Fruit fly (Drosophila melanogaster) whole organism, embryonic: ENCODE data around the gene ATPsynB.
A peak's percentile ranks its signal among the peaks of the same experiment; 100 is the strongest.

Source experiments
- Adf1 ChIP-seq: fragments of 200-800 bp; sonication (Bioruptor generic); IDR thresholded peaks from 2 replicates; pipeline ENCODE4 v1.3.6; 2022; ENCODE audit warnings: missing biosample characterization, missing genetic modification characterization
- BEAF-32 ChIP-seq: fragments of 200-800 bp; sonication (Bioruptor generic); optimal IDR thresholded peaks from 3 replicates; lab custom pipeline; 2017; ENCODE audit warnings: missing biosample characterization, missing genetic modification characterization, mild to moderate bottlenecking, moderate library complexity, missing genetic modification reagents
- BtbVII ChIP-seq: fragments of 200-800 bp; sonication (Bioruptor generic); optimal IDR thresholded peaks from 3 replicates; lab custom pipeline; 2017; ENCODE audit warnings: missing biosample characterization, mild to moderate bottlenecking, missing genetic modification characterization
- CG11398 ChIP-seq: fragments of 200-800 bp; sonication (Bioruptor generic); optimal IDR thresholded peaks from 2 replicates; lab custom pipeline; 2016; ENCODE audit warnings: missing biosample characterization, missing genetic modification characterization
- CG12155 ChIP-seq: fragments of 200-800 bp; sonication (Bioruptor generic); optimal IDR thresholded peaks from 3 replicates; lab custom pipeline; 2016; ENCODE audit warnings: missing biosample characterization, missing genetic modification characterization
- CG1233 ChIP-seq: fragments of 200-800 bp; sonication (Bioruptor generic); optimal IDR thresholded peaks from 4 replicates; lab custom pipeline; 2018; ENCODE audit warnings: missing biosample characterization, mild to moderate bottlenecking, missing genetic modification characterization
- CG13123 ChIP-seq: fragments of 200-800 bp; sonication (Bioruptor generic); optimal IDR thresholded peaks from 2 replicates; lab custom pipeline; 2016; ENCODE audit warnings: missing biosample characterization, missing genetic modification characterization
- CG14860 ChIP-seq: fragments of 200-800 bp; sonication (Bioruptor generic); IDR thresholded peaks from 3 replicates; pipeline ENCODE4 v1.3.6; 2022; ENCODE audit warnings: missing biosample characterization, missing genetic modification characterization; ENCODE audit not compliant: partially characterized antibody
- CG16863 ChIP-seq: fragments of 200-800 bp; sonication (Bioruptor generic); optimal IDR thresholded peaks from 3 replicates; lab custom pipeline; 2016; ENCODE audit warnings: missing biosample characterization, missing genetic modification characterization
- CG17802 ChIP-seq: fragments of 200-800 bp; sonication (Bioruptor generic); optimal IDR thresholded peaks from 2 replicates; lab custom pipeline; 2018; ENCODE audit warnings: missing biosample characterization, mild to moderate bottlenecking, missing genetic modification characterization, moderate library complexity
- CG2129 ChIP-seq: fragments of 200-800 bp; sonication (Bioruptor generic); IDR thresholded peaks from 2 replicates; pipeline ENCODE4 v1.3.6; 2022; ENCODE audit warnings: missing biosample characterization, missing genetic modification characterization; ENCODE audit not compliant: partially characterized antibody
- CG4424 ChIP-seq: fragments of 200-800 bp; sonication (Bioruptor generic); optimal IDR thresholded peaks from 3 replicates; lab custom pipeline; 2016; ENCODE audit warnings: missing biosample characterization, missing genetic modification characterization
- CG6683 ChIP-seq: fragments of 200-800 bp; sonication (Bioruptor generic); optimal IDR thresholded peaks from 2 replicates; lab custom pipeline; 2017; ENCODE audit warnings: missing biosample characterization, mild to moderate bottlenecking, missing genetic modification characterization, missing genetic modification reagents
- CG7271 ChIP-seq: fragments of 200-800 bp; sonication (Bioruptor generic); optimal IDR thresholded peaks from 2 replicates; lab custom pipeline; 2018; ENCODE audit warnings: missing biosample characterization, mild to moderate bottlenecking, missing genetic modification characterization, moderate library complexity
- CG9876 ChIP-seq: fragments of 200-800 bp; sonication (Bioruptor generic); optimal IDR thresholded peaks from 2 replicates; lab custom pipeline; 2016; ENCODE audit warnings: missing biosample characterization, missing genetic modification characterization
- CHES-1-like ChIP-seq: fragments of 200-800 bp; sonication (Bioruptor generic); optimal IDR thresholded peaks from 2 replicates; lab custom pipeline; 2016; ENCODE audit warnings: missing biosample characterization, missing genetic modification characterization
- Chrac-16 ChIP-seq: fragments of 200-800 bp; sonication (Bioruptor generic); optimal IDR thresholded peaks from 3 replicates; lab custom pipeline; 2016; ENCODE audit warnings: missing biosample characterization, missing genetic modification characterization
- CoRest ChIP-seq: fragments of 200-800 bp; sonication (Bioruptor generic); optimal IDR thresholded peaks from 3 replicates; lab custom pipeline; 2018; ENCODE audit warnings: missing biosample characterization, mild to moderate bottlenecking, missing genetic modification characterization, moderate library complexity
- E2f2 ChIP-seq: fragments of 200-800 bp; sonication (Bioruptor generic); IDR thresholded peaks from 2 replicates; pipeline ENCODE4 v1.3.6; 2022; ENCODE audit warnings: missing biosample characterization, missing genetic modification characterization
- Fer1 ChIP-seq: fragments of 200-800 bp; sonication (Bioruptor generic); optimal IDR thresholded peaks from 2 replicates; lab custom pipeline; 2017; ENCODE audit warnings: missing biosample characterization, mild to moderate bottlenecking, missing genetic modification characterization
- Gsc ChIP-seq: fragments of 200-800 bp; sonication (Bioruptor generic); IDR thresholded peaks from 2 replicates; pipeline ENCODE4 v1.3.6; 2022; ENCODE audit warnings: missing biosample characterization, missing genetic modification characterization
- Hmr ChIP-seq: fragments of 200-800 bp; sonication (Bioruptor generic); optimal IDR thresholded peaks from 3 replicates; lab custom pipeline; 2017; ENCODE audit warnings: mild to moderate bottlenecking, missing biosample characterization, missing genetic modification reagents, missing genetic modification characterization
- NFAT ChIP-seq: fragments of 200-800 bp; sonication (Bioruptor generic); IDR thresholded peaks from 2 replicates; pipeline ENCODE4 v1.3.6; 2022; ENCODE audit warnings: missing biosample characterization, missing genetic modification characterization
- NK7.1 ChIP-seq: fragments of 200-800 bp; sonication (Bioruptor generic); optimal IDR thresholded peaks from 3 replicates; lab custom pipeline; 2016; ENCODE audit warnings: missing biosample characterization, missing genetic modification characterization
- Pdp1 ChIP-seq, 2 experiments: fragments of 200-800 bp; sonication (Bioruptor generic); optimal IDR thresholded peaks; 3 replicates each; lab custom pipeline; 2016; ENCODE audit warnings: missing biosample characterization in 2 of 2, missing genetic modification characterization in 2 of 2, mild to moderate bottlenecking in 1 of 2, moderate library complexity in 1 of 2
- Sry-δ ChIP-seq: fragments of 200-800 bp; sonication (Bioruptor generic); optimal IDR thresholded peaks from 2 replicates; lab custom pipeline; 2016; ENCODE audit warnings: missing biosample characterization, missing genetic modification characterization
- Trl ChIP-seq, 3 experiments: fragments of >200 bp in 2 of 3; fragments of 200-800 bp in 1 of 3; sonication (Bioruptor generic) in 1 of 3; optimal IDR thresholded peaks; 2 replicates in 1 of 3; 3 replicates in 2 of 3; lab custom pipeline; 2016 to 2017; ENCODE audit warnings: missing biosample characterization in 1 of 3, missing genetic modification characterization in 1 of 3
- Usf ChIP-seq: fragments of 200-800 bp; sonication (Bioruptor generic); optimal IDR thresholded peaks from 2 replicates; lab custom pipeline; 2017; ENCODE audit warnings: missing genotype, missing biosample characterization, missing genetic modification characterization
- YL-1 ChIP-seq: fragments of 200-800 bp; sonication (Bioruptor generic); optimal IDR thresholded peaks from 3 replicates; lab custom pipeline; 2017; ENCODE audit warnings: missing biosample characterization, mild to moderate bottlenecking, missing genetic modification characterization
- ash1 ChIP-seq: fragments of 200-800 bp; sonication (Bioruptor generic); optimal IDR thresholded peaks from 2 replicates; lab custom pipeline; 2018; ENCODE audit warnings: missing biosample characterization, mild to moderate bottlenecking, missing genetic modification characterization
- cato ChIP-seq: fragments of 200-800 bp; sonication (Bioruptor generic); optimal IDR thresholded peaks from 2 replicates; lab custom pipeline; 2016; ENCODE audit warnings: missing biosample characterization, missing genetic modification characterization, borderline replicate concordance
- chif ChIP-seq, 2 experiments: fragments of 200-800 bp; sonication (Bioruptor generic); optimal IDR thresholded peaks; 3 replicates each; lab custom pipeline; 2016; ENCODE audit warnings: missing biosample characterization in 2 of 2, missing genetic modification characterization in 2 of 2
- chinmo ChIP-seq: fragments of 200-800 bp; sonication (Bioruptor generic); IDR thresholded peaks from 4 replicates; pipeline ENCODE4 v1.3.6; 2022; ENCODE audit warnings: missing biosample characterization, missing genetic modification characterization; ENCODE audit not compliant: partially characterized antibody
- gro ChIP-seq: fragments of 200-800 bp; sonication (Bioruptor generic); optimal IDR thresholded peaks from 2 replicates; lab custom pipeline; 2016; ENCODE audit warnings: missing biosample characterization, missing genetic modification characterization
- hb ChIP-seq: fragments of 200-800 bp; sonication (Bioruptor generic); IDR thresholded peaks from 3 replicates; pipeline ENCODE4 v1.3.6; 2022; ENCODE audit warnings: missing biosample characterization, missing genetic modification characterization; ENCODE audit not compliant: partially characterized antibody
- lab ChIP-seq: fragments of 200-800 bp; sonication (Bioruptor generic); optimal IDR thresholded peaks from 3 replicates; lab custom pipeline; 2017; ENCODE audit warnings: missing biosample characterization, missing genetic modification characterization, mild to moderate bottlenecking, moderate library complexity, missing genetic modification reagents
- lola ChIP-seq, 3 experiments: fragments of >200 bp in 2 of 3; fragments of 200-800 bp in 1 of 3; sonication (Bioruptor generic) in 1 of 3; optimal IDR thresholded peaks; 2 replicates each; lab custom pipeline; 2017 to 2019; ENCODE audit warnings: missing biosample characterization in 3 of 3, missing genetic modification characterization in 3 of 3, mild to moderate bottlenecking in 1 of 3, moderate library complexity in 1 of 3
- mam ChIP-seq: fragments of 200-800 bp; sonication (Bioruptor generic); optimal IDR thresholded peaks from 3 replicates; lab custom pipeline; 2016; ENCODE audit warnings: missing biosample characterization, missing genetic modification characterization
- prd ChIP-seq, 3 experiments: fragments of >200 bp in 2 of 3; fragments of 200-800 bp in 1 of 3; sonication (Bioruptor generic) in 1 of 3; optimal IDR thresholded peaks in 2 of 3; IDR thresholded peaks in 1 of 3; 2 replicates in 2 of 3; 3 replicates in 1 of 3; pipeline versions ENCODE4 v1.3.6 to Lab custom; 2017 to 2022; ENCODE audit warnings: missing biosample characterization in 1 of 3, missing genetic modification characterization in 1 of 3
- pros ChIP-seq: fragments of 200-800 bp; sonication (Bioruptor generic); optimal IDR thresholded peaks from 3 replicates; lab custom pipeline; 2019; ENCODE audit warnings: missing biosample characterization, mild to moderate bottlenecking, missing genetic modification characterization, moderate library complexity
- ranshi ChIP-seq: fragments of 200-800 bp; sonication (Bioruptor generic); IDR thresholded peaks from 2 replicates; pipeline ENCODE4 v1.3.6; 2022; ENCODE audit warnings: missing biosample characterization, missing genetic modification characterization
- so ChIP-seq: fragments of 200-800 bp; sonication (Bioruptor generic); IDR thresholded peaks from 3 replicates; pipeline ENCODE4 v1.3.6; 2022; ENCODE audit warnings: missing biosample characterization, missing genetic modification characterization
- tap ChIP-seq: fragments of 200-800 bp; optimal IDR thresholded peaks from 3 replicates; lab custom pipeline; 2019; ENCODE audit warnings: missing biosample characterization, mild to moderate bottlenecking, missing genetic modification characterization, moderate library complexity
- trem ChIP-seq: fragments of 200-800 bp; optimal IDR thresholded peaks from 3 replicates; lab custom pipeline; 2019; ENCODE audit warnings: missing biosample characterization, mild to moderate bottlenecking, missing genetic modification characterization, moderate library complexity
- tup ChIP-seq: fragments of 200-800 bp; sonication (Bioruptor generic); optimal IDR thresholded peaks from 2 replicates; lab custom pipeline; 2016; ENCODE audit warnings: missing biosample characterization, mild to moderate bottlenecking, missing genetic modification characterization, moderate library complexity
- unc-4 ChIP-seq: fragments of 200-800 bp; sonication (Bioruptor generic); IDR thresholded peaks from 2 replicates; pipeline ENCODE4 v1.3.6; 2022; ENCODE audit warnings: missing biosample characterization, missing genetic modification characterization; ENCODE audit not compliant: partially characterized antibody
- vvl ChIP-seq: fragments of 200-800 bp; sonication (Bioruptor generic); IDR thresholded peaks from 2 replicates; pipeline ENCODE4 v1.3.6; 2022; ENCODE audit warnings: missing biosample characterization, missing genetic modification characterization
- zfh1 ChIP-seq: fragments of 200-800 bp; sonication (Bioruptor generic); IDR thresholded peaks from 3 replicates; pipeline ENCODE4 v1.3.6; 2022; ENCODE audit warnings: missing biosample characterization, missing genetic modification characterization

The ATPsynB gene

DNA sequence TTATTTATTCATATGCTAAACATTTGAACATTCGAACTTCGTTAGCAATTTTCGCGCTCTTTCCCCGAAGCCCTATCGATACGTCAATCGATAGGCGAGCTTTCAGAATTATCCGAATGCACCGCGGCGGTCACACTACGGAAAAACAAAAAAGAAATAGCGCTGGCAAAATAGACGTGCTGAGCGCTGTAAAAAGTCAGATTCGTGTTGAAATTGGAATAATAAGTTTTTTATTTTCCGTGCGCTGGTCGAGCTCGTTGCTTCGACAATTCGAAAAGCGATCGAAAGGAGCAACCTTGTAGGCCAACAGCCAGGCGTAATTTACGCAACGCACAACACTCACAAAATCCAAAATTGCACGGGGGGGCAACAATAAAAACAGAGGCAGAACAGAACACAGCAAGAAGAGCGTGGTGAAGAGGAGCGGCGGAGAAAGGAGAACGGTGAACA lies 31.6 kb upstream of the ATPsynB start, which contains the start of gene Ubc4 (continued):
- TF ChIP-seq CG17802 (tag; lab: Kevin White, UChicago) = no peak
- peak; percentile 4 for TF ChIP-seq CoRest (tag; lab: Kevin White, UChicago)
- TF ChIP-seq tup = no peak
- peak; percentile 11 for TF ChIP-seq CHES-1-like (GFP tag; lab: Kevin White, UChicago)
- TF ChIP-seq Fer1 = peak; percentile 4
- TF ChIP-seq CG2129 (GFP tag; lab: Robert Waterston, UW) = 0 out of 2 replicates have a peak, but pooled peaks have one; percentile 22
- no peak for TF ChIP-seq CG13123
- TF ChIP-seq ranshi (GFP tag; lab: Robert Waterston, UW) = no peak
- no peak for TF ChIP-seq NK7.1 (GFP tag; lab: Kevin White, UChicago)
- no peak for TF ChIP-seq CG7271 (tag; lab: Kevin White, UChicago)
- no peak for TF ChIP-seq CG12155 (GFP tag; lab: Kevin White, UChicago)
- TF ChIP-seq BtbVII (GFP tag; lab: Kevin White, UChicago) = no peak
- no peak for TF ChIP-seq so (GFP tag; lab: Robert Waterston, UW)
- TF ChIP-seq CG9876 (GFP tag; lab: Kevin White, UChicago) = no peak
- TF ChIP-seq Hmr (GFP tag; lab: Kevin White, UChicago) = no peak
- TF ChIP-seq lola (GFP tag; optimal IDR thresholded peaks at IDR 0.05; lab: Kevin White, UChicago) = no peak
- no peak for TF ChIP-seq Gsc (GFP tag; lab: Robert Waterston, UW)
- TF ChIP-seq BEAF-32 = peak; percentile 92
- peak; percentile 0 for TF ChIP-seq trem (tag; lab: Kevin White, UChicago)
- no peak for TF ChIP-seq Chrac-16 (GFP tag; lab: Kevin White, UChicago)
- TF ChIP-seq CG6683 (GFP tag; lab: Kevin White, UChicago) = no peak
- TF ChIP-seq gro (GFP tag; lab: Kevin White, UChicago) = peak; percentile 42
- no peak for TF ChIP-seq prd (optimal IDR thresholded peaks at IDR 0.05; lab: Kevin White, UChicago)
- 0 out of 3 replicates have a peak, but pooled peaks have one; percentile 10 for TF ChIP-seq prd (GFP tag; IDR thresholded peaks at IDR 0.05; lab: Robert Waterston, UW)
- no peak for TF ChIP-seq Usf (GFP tag; lab: Kevin White, UChicago)
- TF ChIP-seq CG1233 (GFP tag; lab: Kevin White, UChicago) = no peak
- no peak for TF ChIP-seq zfh1 (GFP tag; lab: Robert Waterston, UW)
- TF ChIP-seq tap (tag; lab: Kevin White, UChicago) = no peak
- TF ChIP-seq chif (GFP tag; optimal IDR thresholded peaks at IDR 0.05; lab: Kevin White, UChicago) = no peak
- TF ChIP-seq cato (GFP tag; lab: Kevin White, UChicago) = no peak
- TF ChIP-seq unc-4 (GFP tag; lab: Robert Waterston, UW) = peak; percentile 90
- TF ChIP-seq pros (GFP tag; lab: Kevin White, UChicago) = no peak
- peak; percentile 66; the same call in 3 of the 4 replicates for TF ChIP-seq chinmo
- no peak for TF ChIP-seq CG16863 (GFP tag; lab: Kevin White, UChicago)
- no peak for TF ChIP-seq CG4424 (GFP tag; lab: Kevin White, UChicago)
- TF ChIP-seq hb (GFP tag; lab: Robert Waterston, UW) = peak; percentile 76
- TF ChIP-seq CG14860 (GFP tag; lab: Robert Waterston, UW) = peak; percentile 70
- TF ChIP-seq YL-1 (GFP tag; lab: Kevin White, UChicago) = peak; percentile 65
- TF ChIP-seq lab (GFP tag; lab: Kevin White, UChicago) = no peak
- TF ChIP-seq vvl (GFP tag; lab: Robert Waterston, UW) = peak; percentile 58
- TF ChIP-seq Trl (optimal IDR thresholded peaks at IDR 0.05; lab: Kevin White, UChicago) = peak in 1 of 2 experiments; percentile 30
- TF ChIP-seq Trl (GFP tag; optimal IDR thresholded peaks at IDR 0.05; lab: Kevin White, UChicago) = no peak
- TF ChIP-seq Pdp1 (GFP tag; optimal IDR thresholded peaks at IDR 0.05; lab: Kevin White, UChicago) = peak in 1 of 2 experiments; percentile 72
- TF ChIP-seq NFAT = peak; percentile 62; the same call in 1 of the 2 replicates
- TF ChIP-seq Sry-δ (GFP tag; lab: Kevin White, UChicago) = peak; percentile 86
- peak; percentile 98 for TF ChIP-seq E2f2
- peak; percentile 26 for TF ChIP-seq mam (GFP tag; lab: Kevin White, UChicago)
- TF ChIP-seq ash1 (GFP tag; lab: Kevin White, UChicago) = no peak
- TF ChIP-seq CG11398 (GFP tag; lab: Kevin White, UChicago) = no peak
- TF ChIP-seq Adf1 (GFP tag; lab: Robert Waterston, UW) = peak; percentile 25; the same call in 1 of the 2 replicates
